Worm (Caenorhabditis elegans): ENCODE measurements around the gene twk-11.
A peak's percentile ranks its signal among the peaks of the same experiment; 100 is the strongest.
"Not testable (repeated sequence)": the region's sequence is repeated elsewhere in the genome, so short reads cannot be mapped to it uniquely, and the experiment has no call there.

twk-11 gene

DNA sequence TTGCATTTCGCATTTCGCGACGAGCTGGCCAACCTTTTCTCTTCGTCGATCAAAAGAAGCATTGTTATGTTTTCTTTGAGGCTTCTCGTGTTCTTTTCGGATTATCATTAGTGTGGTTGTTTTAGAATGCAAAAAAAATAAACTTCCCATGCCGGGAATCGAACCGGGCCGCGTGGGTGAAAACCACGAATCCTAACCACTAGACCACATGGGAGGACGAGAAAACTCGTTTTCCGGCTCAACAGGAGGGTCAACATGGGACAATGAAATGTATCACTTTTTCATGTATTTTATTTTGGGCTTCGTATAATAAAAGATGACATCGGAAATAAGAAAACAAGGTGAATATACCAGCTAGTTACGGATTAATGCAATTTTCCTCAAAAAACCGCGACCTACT, 33.2 kb upstream of the twk-11 start:
- TF ChIP-seq hmbx-1 (tag; optimal IDR thresholded peaks at IDR 0.05): no peak
- no peak for TF ChIP-seq F13C5.2 (tag; optimal IDR thresholded peaks at IDR 0.05)
- no peak for TF ChIP-seq tra-4 (tag; optimal IDR thresholded peaks at IDR 0.05)
- TF ChIP-seq sea-1 (GFP tag; conservative IDR thresholded peaks at IDR 0.05): no peak
- TF ChIP-seq hmg-4 (GFP tag; optimal IDR thresholded peaks at IDR 0.05): no peak
- TF ChIP-seq tbx-11 (GFP tag; IDR thresholded peaks at IDR 0.05): no peak
- no peak for TF ChIP-seq hnd-1 (tag; optimal IDR thresholded peaks at IDR 0.05)
- TF ChIP-seq flt-1 (GFP tag; IDR thresholded peaks at IDR 0.05): no peak
- TF ChIP-seq scrt-1 (GFP tag; IDR thresholded peaks at IDR 0.05): no peak
- TF ChIP-seq pes-1 (GFP tag; IDR thresholded peaks at IDR 0.05): no peak
- TF ChIP-seq ceh-13 (GFP tag; optimal IDR thresholded peaks at IDR 0.05): no peak
- no peak for TF ChIP-seq tbx-37 (GFP tag; conservative IDR thresholded peaks at IDR 0.05)

DNA sequence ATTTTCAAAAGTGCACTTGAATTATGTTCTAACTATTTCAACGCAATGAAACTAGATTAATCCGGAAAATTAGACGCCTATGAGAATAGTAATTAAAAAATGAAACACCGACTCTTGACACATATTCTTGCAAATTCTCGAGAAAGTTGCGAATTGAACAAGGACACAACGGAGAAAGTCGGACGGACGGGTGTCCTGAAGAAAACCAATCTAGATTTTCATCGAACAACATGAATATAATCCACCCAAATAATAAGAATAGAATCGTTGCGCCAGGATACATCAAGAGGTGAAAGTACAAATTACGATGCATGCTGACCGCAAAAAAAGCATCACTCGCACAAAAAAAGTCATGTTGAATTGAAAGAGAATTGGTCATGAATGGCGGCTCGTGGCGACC, 32.5 kb upstream of the twk-11 start:
- TF ChIP-seq F13C5.2 (tag; optimal IDR thresholded peaks at IDR 0.05) (no peak), ceh-13 (GFP tag; optimal IDR thresholded peaks at IDR 0.05) (no peak), tbx-11 (GFP tag; IDR thresholded peaks at IDR 0.05) (no peak), hmg-4 (GFP tag; optimal IDR thresholded peaks at IDR 0.05) (no peak), scrt-1 (GFP tag; IDR thresholded peaks at IDR 0.05) (no peak), ama-1 (optimal IDR thresholded peaks at IDR 0.05) (no peak), aly-1 (tag; optimal IDR thresholded peaks at IDR 0.05) (no peak)

DNA sequence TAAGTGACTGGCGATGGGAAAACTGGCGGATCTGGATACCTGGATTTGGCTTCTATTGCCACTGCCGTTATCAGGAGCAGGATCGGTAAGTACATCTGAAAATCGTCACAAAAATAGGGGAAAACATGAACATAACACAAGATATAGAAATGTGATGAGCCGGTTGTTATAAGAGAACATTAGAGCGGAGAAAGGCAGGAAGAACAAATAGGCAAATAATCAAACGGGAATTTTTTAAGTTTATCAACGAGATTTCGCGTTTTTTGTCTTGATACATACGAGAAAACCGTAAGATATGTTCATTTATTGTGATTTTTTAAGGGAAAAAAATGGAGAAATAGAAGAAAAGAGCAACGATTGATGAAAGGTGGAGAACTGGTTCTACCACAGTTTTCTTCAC, 28.9 kb upstream of the twk-11 start, which contains the start of gene Y57E12AR.1:
Gene Y57E12AR.1 (minus strand): TSS at position 101 of the 400 bp plus-strand sequence.
- TF ChIP-seq aly-1 (tag; optimal IDR thresholded peaks at IDR 0.05): no peak
- no peak for TF ChIP-seq hmg-4 (GFP tag; optimal IDR thresholded peaks at IDR 0.05)
- no peak for TF ChIP-seq ceh-13 (GFP tag; optimal IDR thresholded peaks at IDR 0.05)
- TF ChIP-seq ama-1 (optimal IDR thresholded peaks at IDR 0.05): no peak
- TF ChIP-seq sea-1 (GFP tag; conservative IDR thresholded peaks at IDR 0.05): no peak
- no peak for TF ChIP-seq hmbx-1 (tag; optimal IDR thresholded peaks at IDR 0.05)
- no peak for TF ChIP-seq ets-7 (tag; optimal IDR thresholded peaks at IDR 0.05)
- TF ChIP-seq ceh-36 (tag; optimal IDR thresholded peaks at IDR 0.05): no peak
- no peak for TF ChIP-seq B0310.2 (tag; optimal IDR thresholded peaks at IDR 0.05)
- TF ChIP-seq pes-1 (GFP tag; IDR thresholded peaks at IDR 0.05): no peak
- TF ChIP-seq tra-4 (tag; optimal IDR thresholded peaks at IDR 0.05): no peak
- TF ChIP-seq flt-1 (GFP tag; IDR thresholded peaks at IDR 0.05): no peak
- TF ChIP-seq tbx-37 (GFP tag; conservative IDR thresholded peaks at IDR 0.05): no peak
- TF ChIP-seq F13C5.2 (tag; optimal IDR thresholded peaks at IDR 0.05): no peak
- no peak for TF ChIP-seq hnd-1 (tag; optimal IDR thresholded peaks at IDR 0.05)
- no peak for TF ChIP-seq scrt-1 (GFP tag; IDR thresholded peaks at IDR 0.05)
- no peak for TF ChIP-seq tbx-11 (GFP tag; IDR thresholded peaks at IDR 0.05)

DNA sequence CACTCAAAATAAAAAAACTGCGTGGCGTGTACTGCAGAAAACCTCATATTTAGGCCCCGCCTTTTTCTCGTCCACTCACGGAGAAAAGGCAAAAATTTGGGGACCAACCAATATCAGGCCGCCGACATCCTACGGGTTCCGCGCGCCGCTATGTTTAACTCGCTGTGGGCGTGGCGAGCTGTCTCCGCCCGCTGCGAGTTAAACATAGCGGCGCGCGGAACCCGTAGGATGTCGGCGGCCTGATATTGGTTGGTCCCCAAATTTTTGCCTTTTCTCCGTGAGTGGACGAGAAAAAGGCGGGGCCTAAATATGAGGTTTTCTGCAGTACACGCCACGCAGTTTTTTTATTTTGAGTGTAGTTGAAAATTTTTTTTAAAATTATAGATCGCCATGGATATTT, 26.4 kb upstream of the twk-11 start, which contains the start of gene tmem-258:
Gene tmem-258 (plus strand): TSS at position 385 of the 400 bp plus-strand sequence.
- not testable (repeated sequence) for TF ChIP-seq ets-7 (tag; optimal IDR thresholded peaks at IDR 0.05); tbx-11 (GFP tag; IDR thresholded peaks at IDR 0.05); tbx-37 (GFP tag; conservative IDR thresholded peaks at IDR 0.05)

DNA sequence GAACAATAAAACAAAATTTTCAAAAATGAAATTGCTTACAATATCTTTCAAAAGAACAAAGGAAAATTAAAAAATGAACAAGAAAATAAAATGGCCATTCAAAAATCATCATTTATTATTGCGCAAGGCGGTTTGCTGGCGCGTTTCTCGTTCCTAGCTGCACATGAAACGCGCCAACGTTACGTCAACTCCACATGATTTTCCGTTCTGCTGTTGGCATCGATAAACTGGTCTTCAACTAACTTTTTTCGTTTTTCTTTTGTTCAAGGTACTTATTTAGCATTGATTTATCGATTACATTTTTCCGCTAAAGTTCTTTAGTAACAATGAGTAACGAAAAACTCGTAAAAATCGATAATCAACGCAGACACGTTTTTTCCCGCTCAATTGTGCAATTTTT, 24.0 kb upstream of the twk-11 start, which contains the start of the genes Y57E12AL.6 and Y57E12AL.1:
Gene Y57E12AL.6 (minus strand): TSS at position 75 of the 400 bp plus-strand sequence.
Gene Y57E12AL.1 (plus strand): TSS at position 135 of the 400 bp plus-strand sequence.
- TF ChIP-seq B0310.2 (tag; optimal IDR thresholded peaks at IDR 0.05) (no peak), tbx-37 (GFP tag; conservative IDR thresholded peaks at IDR 0.05) (0 out of 2 replicates have a peak, but pooled peaks have one; percentile 39), ama-1 (optimal IDR thresholded peaks at IDR 0.05) (no peak), hmbx-1 (tag; optimal IDR thresholded peaks at IDR 0.05) (no peak), hnd-1 (tag; optimal IDR thresholded peaks at IDR 0.05) (peak; percentile 22), ceh-13 (GFP tag; optimal IDR thresholded peaks at IDR 0.05) (peak; percentile 13), tra-4 (tag; optimal IDR thresholded peaks at IDR 0.05) (no peak), scrt-1 (GFP tag; IDR thresholded peaks at IDR 0.05) (0 out of 2 replicates have a peak, but pooled peaks have one; percentile 48), F13C5.2 (tag; optimal IDR thresholded peaks at IDR 0.05) (peak; percentile 70), ets-7 (tag; optimal IDR thresholded peaks at IDR 0.05) (no peak), aly-1 (tag; optimal IDR thresholded peaks at IDR 0.05) (peak; percentile 51), flt-1 (GFP tag; IDR thresholded peaks at IDR 0.05) (peak; percentile 53; the same call in 1 of the 2 replicates), ceh-36 (tag; optimal IDR thresholded peaks at IDR 0.05) (peak; percentile 53), sea-1 (GFP tag; conservative IDR thresholded peaks at IDR 0.05) (no peak), pes-1 (GFP tag; IDR thresholded peaks at IDR 0.05) (peak; percentile 75), tbx-11 (GFP tag; IDR thresholded peaks at IDR 0.05) (peak; percentile 66; the same call in 1 of the 2 replicates), hmg-4 (GFP tag; optimal IDR thresholded peaks at IDR 0.05) (peak; percentile 21)

DNA sequence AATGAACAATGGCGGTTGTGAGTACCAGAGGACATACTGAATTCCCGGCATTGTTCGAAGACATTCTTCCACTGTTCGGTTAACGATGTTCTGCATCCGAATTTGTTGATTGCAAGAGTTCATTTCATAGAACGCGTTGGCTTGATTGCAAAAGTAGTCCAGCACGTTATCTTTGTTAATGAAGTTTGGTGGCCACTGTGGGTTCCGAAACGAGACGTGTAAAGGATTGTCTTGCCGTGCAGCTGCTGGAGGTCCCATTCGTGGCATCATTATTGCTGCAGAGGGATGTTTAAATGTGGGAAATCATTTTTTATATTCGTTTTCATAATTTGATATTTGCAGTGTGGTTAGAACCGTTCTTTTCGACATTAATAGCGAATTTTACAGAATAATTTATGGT, 23.0 kb upstream of the twk-11 start, which contains the start of gene mdt-6:
Gene mdt-6 (minus strand): TSS at position 275 of the 400 bp plus-strand sequence.
- TF ChIP-seq hmbx-1 (tag; optimal IDR thresholded peaks at IDR 0.05) (no peak), ets-7 (tag; optimal IDR thresholded peaks at IDR 0.05) (no peak), F13C5.2 (tag; optimal IDR thresholded peaks at IDR 0.05) (no peak)

DNA sequence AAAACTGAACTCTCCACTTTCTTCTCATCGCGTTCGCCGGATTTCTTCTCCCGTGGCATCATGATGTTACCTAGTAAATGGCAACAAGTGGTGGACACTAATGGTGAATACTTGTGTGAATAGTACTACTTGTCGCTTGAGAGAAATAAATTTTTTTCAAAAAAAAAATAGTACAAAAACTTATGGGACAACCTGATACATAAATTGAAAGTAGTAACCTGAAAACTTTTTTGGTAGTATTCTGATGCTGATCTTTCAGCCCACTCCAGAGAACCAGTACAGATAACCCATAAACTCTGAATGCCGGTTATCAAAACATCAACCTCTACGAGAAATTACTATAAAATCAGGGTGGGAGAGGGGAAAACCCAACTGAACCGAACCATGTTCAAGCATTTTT, 21.4 kb upstream of the twk-11 start, which contains the start of gene Y57E12AL.2:
Gene Y57E12AL.2 (plus strand): TSS at position 301 of the 400 bp plus-strand sequence.
- not testable (repeated sequence) for TF ChIP-seq sea-1 (GFP tag; conservative IDR thresholded peaks at IDR 0.05); ceh-13 (GFP tag; optimal IDR thresholded peaks at IDR 0.05); ets-7 (tag; optimal IDR thresholded peaks at IDR 0.05)

DNA sequence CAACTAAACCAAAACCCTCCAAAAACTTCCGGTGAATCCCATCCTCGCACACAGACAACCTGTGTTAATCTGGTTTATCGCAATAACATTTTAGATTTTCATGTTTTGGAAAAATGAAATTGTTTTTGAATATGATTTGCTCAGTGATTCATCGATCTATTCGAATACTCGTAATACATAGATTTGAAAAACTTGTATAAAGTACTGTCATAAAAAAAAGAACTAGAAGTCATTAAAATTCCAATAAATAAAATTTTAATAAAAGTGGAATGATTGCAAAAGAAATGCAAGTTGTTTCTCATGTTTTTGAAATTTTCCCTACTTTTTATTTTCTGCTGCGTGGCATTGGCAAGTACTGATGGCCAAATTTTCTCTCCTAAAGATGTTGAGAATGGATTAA, 18.2 kb upstream of the twk-11 start, which contains the start of gene spig-8:
Gene spig-8 (plus strand): TSS at position 301 of the 400 bp plus-strand sequence.
- no peak for TF ChIP-seq sea-1 (GFP tag; conservative IDR thresholded peaks at IDR 0.05)
- no peak for TF ChIP-seq scrt-1 (GFP tag; IDR thresholded peaks at IDR 0.05)
- TF ChIP-seq aly-1 (tag; optimal IDR thresholded peaks at IDR 0.05): no peak
- TF ChIP-seq tbx-11 (GFP tag; IDR thresholded peaks at IDR 0.05): no peak
- no peak for TF ChIP-seq ceh-36 (tag; optimal IDR thresholded peaks at IDR 0.05)
- no peak for TF ChIP-seq ama-1 (optimal IDR thresholded peaks at IDR 0.05)
- no peak for TF ChIP-seq flt-1 (GFP tag; IDR thresholded peaks at IDR 0.05)

Measured in whole organism, early embryonic.